Fruit fly (Drosophila melanogaster) whole organism, embryonic: Measurements from ENCODE around the gene Vta1.

Source experiments
- Awh ChIP-seq: fragments of 200-800 bp; sonication (Bioruptor generic); IDR thresholded peaks from 2 replicates; pipeline ENCODE4, ENCODE4 v1.3.6; 2022; ENCODE audit warnings: missing biosample characterization, missing genetic modification characterization
- CG10209 ChIP-seq: fragments of 200-800 bp; sonication (Bioruptor generic); optimal IDR thresholded peaks from 3 replicates; lab custom pipeline; 2017; ENCODE audit warnings: missing biosample characterization, mild to moderate bottlenecking, missing genetic modification characterization, missing genetic modification reagents
- CG10267 ChIP-seq: fragments of 200-800 bp; sonication (Bioruptor generic); optimal IDR thresholded peaks from 2 replicates; lab custom pipeline; 2018; ENCODE audit warnings: missing biosample characterization, mild to moderate bottlenecking, missing genetic modification characterization, moderate library complexity
- CG13424 ChIP-seq: fragments of 200-800 bp; sonication (Bioruptor generic); optimal IDR thresholded peaks from 2 replicates; lab custom pipeline; 2019; ENCODE audit warnings: missing biosample characterization, mild to moderate bottlenecking, missing genetic modification characterization, moderate library complexity
- CG15073 ChIP-seq: fragments of 200-800 bp; sonication (Bioruptor generic); optimal IDR thresholded peaks from 2 replicates; lab custom pipeline; 2016; ENCODE audit warnings: missing biosample characterization, missing genetic modification characterization
- CG15601 ChIP-seq: fragments of 200-800 bp; sonication (Bioruptor generic); optimal IDR thresholded peaks from 3 replicates; lab custom pipeline; 2019; ENCODE audit warnings: missing biosample characterization, mild to moderate bottlenecking, missing genetic modification characterization, moderate library complexity
- CG17612 ChIP-seq: fragments of 200-800 bp; sonication (Bioruptor generic); IDR thresholded peaks from 2 replicates; pipeline ENCODE4 v1.3.6; 2022; ENCODE audit warnings: missing biosample characterization, missing genetic modification characterization
- CG18011 ChIP-seq: fragments of 200-800 bp; sonication (Bioruptor generic); optimal IDR thresholded peaks from 2 replicates; lab custom pipeline; 2017; ENCODE audit warnings: missing biosample characterization, missing genetic modification characterization, mild to moderate bottlenecking, moderate library complexity, missing genotype
- CG2678 ChIP-seq: fragments of 200-800 bp; sonication (Bioruptor generic); optimal IDR thresholded peaks from 3 replicates; lab custom pipeline; 2019; ENCODE audit warnings: missing biosample characterization, mild to moderate bottlenecking, missing genetic modification characterization, moderate library complexity
- CG2712 ChIP-seq: fragments of 200-800 bp; optimal IDR thresholded peaks from 3 replicates; lab custom pipeline; 2019; ENCODE audit warnings: missing biosample characterization, mild to moderate bottlenecking, missing genetic modification characterization, moderate library complexity
- CG30431 ChIP-seq: fragments of 200-800 bp; sonication (Bioruptor generic); optimal IDR thresholded peaks from 2 replicates; lab custom pipeline; 2017; ENCODE audit warnings: missing biosample characterization, missing genetic modification characterization
- CG5245 ChIP-seq: fragments of 200-800 bp; sonication (Bioruptor generic); optimal IDR thresholded peaks from 3 replicates; lab custom pipeline; 2016; ENCODE audit warnings: missing biosample characterization, missing genetic modification characterization
- CG5953 ChIP-seq: fragments of 200-800 bp; sonication (Bioruptor generic); IDR thresholded peaks from 2 replicates; pipeline ENCODE4 v1.3.6; 2022; ENCODE audit warnings: missing biosample characterization, missing genetic modification characterization
- CG6765 ChIP-seq: fragments of 200-800 bp; sonication (Bioruptor generic); optimal IDR thresholded peaks from 3 replicates; lab custom pipeline; 2017; ENCODE audit warnings: missing biosample characterization, mild to moderate bottlenecking, missing genetic modification characterization
- CG8290 ChIP-seq, 3 experiments: fragments of 200-800 bp; sonication (Bioruptor generic); optimal IDR thresholded peaks; 2 replicates each; lab custom pipeline; 2016 to 2019; ENCODE audit warnings: missing biosample characterization in 3 of 3, missing genetic modification characterization in 3 of 3, mild to moderate bottlenecking in 2 of 3, moderate library complexity in 1 of 3
- CG9876 ChIP-seq: fragments of 200-800 bp; sonication (Bioruptor generic); optimal IDR thresholded peaks from 2 replicates; lab custom pipeline; 2016; ENCODE audit warnings: missing biosample characterization, missing genetic modification characterization
- Dad ChIP-seq: fragments of 200-800 bp; sonication (Bioruptor generic); optimal IDR thresholded peaks from 3 replicates; lab custom pipeline; 2016; ENCODE audit warnings: missing biosample characterization, missing genetic modification characterization
- Dbx ChIP-seq: fragments of 200-800 bp; sonication (Bioruptor generic); IDR thresholded peaks from 3 replicates; pipeline ENCODE4 v1.3.6; 2022; ENCODE audit warnings: missing biosample characterization, missing genetic modification characterization
- Dfd ChIP-seq, 2 experiments: fragments of >200 bp; optimal IDR thresholded peaks; 2 replicates each; lab custom pipeline; 2017; ENCODE audit warnings: missing biosample characterization in 2 of 2, missing genetic modification characterization in 2 of 2
- Elba2 ChIP-seq: fragments of 200-800 bp; sonication (Bioruptor generic); optimal IDR thresholded peaks from 3 replicates; lab custom pipeline; 2016; ENCODE audit warnings: missing biosample characterization, missing genetic modification characterization
- Fer3 ChIP-seq: fragments of 200-800 bp; sonication (Bioruptor generic); optimal IDR thresholded peaks from 2 replicates; lab custom pipeline; 2018; ENCODE audit warnings: missing biosample characterization, mild to moderate bottlenecking, missing genetic modification characterization, moderate library complexity
- Gsc ChIP-seq: fragments of 200-800 bp; sonication (Bioruptor generic); IDR thresholded peaks from 2 replicates; pipeline ENCODE4 v1.3.6; 2022; ENCODE audit warnings: missing biosample characterization, missing genetic modification characterization
- Hr3 ChIP-seq: fragments of 200-800 bp; sonication (Bioruptor generic); optimal IDR thresholded peaks from 3 replicates; lab custom pipeline; 2016; ENCODE audit warnings: missing biosample characterization, missing genetic modification characterization
- Lhr ChIP-seq: fragments of 200-800 bp; sonication (Bioruptor generic); optimal IDR thresholded peaks from 3 replicates; lab custom pipeline; 2017; ENCODE audit warnings: mild to moderate bottlenecking, missing biosample characterization, missing genetic modification reagents, missing genetic modification characterization
- MESR4 ChIP-seq: fragments of 200-800 bp; sonication (Bioruptor generic); optimal IDR thresholded peaks from 2 replicates; lab custom pipeline; 2018; ENCODE audit warnings: missing biosample characterization, mild to moderate bottlenecking, missing genetic modification characterization, moderate library complexity
- Myb ChIP-seq: fragments of 200-800 bp; sonication (Bioruptor generic); optimal IDR thresholded peaks from 2 replicates; lab custom pipeline; 2016; ENCODE audit warnings: missing biosample characterization, missing genetic modification characterization
- NK7.1 ChIP-seq: fragments of 200-800 bp; sonication (Bioruptor generic); optimal IDR thresholded peaks from 3 replicates; lab custom pipeline; 2016; ENCODE audit warnings: missing biosample characterization, missing genetic modification characterization
- Nf-YA ChIP-seq: fragments of 200-800 bp; sonication (Bioruptor generic); IDR thresholded peaks from 2 replicates; pipeline ENCODE4 v1.3.6; 2022; ENCODE audit warnings: missing biosample characterization, missing genetic modification characterization
- Ravus ChIP-seq: fragments of 200-800 bp; sonication (Bioruptor generic); IDR thresholded peaks from 2 replicates; pipeline ENCODE4 v1.3.6; 2022; ENCODE audit warnings: missing biosample characterization, missing genetic modification characterization
- Sox100B ChIP-seq: fragments of 200-800 bp; sonication (Bioruptor generic); optimal IDR thresholded peaks from 3 replicates; lab custom pipeline; 2018; ENCODE audit warnings: missing biosample characterization, mild to moderate bottlenecking, missing genetic modification characterization
- Spps ChIP-seq: fragments of 200-800 bp; sonication (Bioruptor generic); optimal IDR thresholded peaks from 2 replicates; lab custom pipeline; 2018; ENCODE audit warnings: missing biosample characterization, mild to moderate bottlenecking, missing genetic modification characterization
- Usf ChIP-seq: fragments of 200-800 bp; sonication (Bioruptor generic); optimal IDR thresholded peaks from 2 replicates; lab custom pipeline; 2017; ENCODE audit warnings: missing genotype, missing biosample characterization, missing genetic modification characterization
- bab2 ChIP-seq: fragments of 200-800 bp; sonication (Bioruptor generic); optimal IDR thresholded peaks from 2 replicates; lab custom pipeline; 2016; ENCODE audit warnings: missing biosample characterization, missing genetic modification characterization
- cad ChIP-seq: fragments of >200 bp; optimal IDR thresholded peaks from 2 replicates; lab custom pipeline; 2017; ENCODE audit warnings: missing biosample characterization, missing genetic modification characterization
- caup ChIP-seq: fragments of 200-800 bp; sonication (Bioruptor generic); optimal IDR thresholded peaks from 3 replicates; lab custom pipeline; 2017; ENCODE audit warnings: missing biosample characterization, mild to moderate bottlenecking, missing genetic modification characterization, moderate library complexity; ENCODE audit not compliant: severe bottlenecking
- exex ChIP-seq: fragments of 200-800 bp; sonication (Bioruptor generic); optimal IDR thresholded peaks from 4 replicates; lab custom pipeline; 2018; ENCODE audit warnings: missing biosample characterization, mild to moderate bottlenecking, missing genetic modification characterization, moderate library complexity
- gt ChIP-seq: fragments of 200-800 bp; sonication (Bioruptor generic); IDR thresholded peaks from 2 replicates; pipeline ENCODE4 v1.3.6; 2022; ENCODE audit warnings: missing biosample characterization, missing genetic modification characterization
- lab ChIP-seq: fragments of 200-800 bp; sonication (Bioruptor generic); optimal IDR thresholded peaks from 3 replicates; lab custom pipeline; 2017; ENCODE audit warnings: missing biosample characterization, missing genetic modification characterization, mild to moderate bottlenecking, moderate library complexity, missing genetic modification reagents
- lilli ChIP-seq: fragments of 200-800 bp; sonication (Bioruptor generic); optimal IDR thresholded peaks from 3 replicates; lab custom pipeline; 2016; ENCODE audit warnings: missing biosample characterization, missing genetic modification characterization
- lov ChIP-seq, 2 experiments: fragments of 200-800 bp in 1 of 2; fragments of >200 bp in 1 of 2; sonication (Bioruptor generic) in 1 of 2; IDR thresholded peaks in 1 of 2; optimal IDR thresholded peaks in 1 of 2; 2 replicates in 1 of 2; 3 replicates in 1 of 2; pipeline versions ENCODE4 v1.3.6 to Lab custom; 2017 to 2022; ENCODE audit warnings: missing biosample characterization in 1 of 2, missing genetic modification characterization in 1 of 2
- luna ChIP-seq: fragments of 200-800 bp; sonication (Bioruptor generic); optimal IDR thresholded peaks from 2 replicates; lab custom pipeline; 2016; ENCODE audit warnings: missing biosample characterization, missing genetic modification characterization
- maf-S ChIP-seq: fragments of 200-800 bp; sonication (Bioruptor generic); optimal IDR thresholded peaks from 2 replicates; lab custom pipeline; 2016; ENCODE audit warnings: missing biosample characterization, missing genetic modification characterization
- nau ChIP-seq: fragments of 200-800 bp; sonication (Bioruptor generic); optimal IDR thresholded peaks from 3 replicates; lab custom pipeline; 2017; ENCODE audit warnings: missing biosample characterization, mild to moderate bottlenecking, missing genetic modification characterization, missing genetic modification reagents
- pan ChIP-seq, 4 experiments: fragments of >200 bp in 3 of 4; fragments of 200-800 bp in 1 of 4; sonication (Bioruptor generic) in 1 of 4; optimal IDR thresholded peaks in 3 of 4; IDR thresholded peaks in 1 of 4; 2 replicates each; pipeline versions ENCODE4 v1.3.6 to Lab custom; 2017 to 2022; ENCODE audit warnings: missing biosample characterization in 2 of 4, missing genetic modification characterization in 2 of 4, mixed read lengths in 1 of 4
- ro ChIP-seq: fragments of 200-800 bp; sonication (Bioruptor generic); IDR thresholded peaks from 2 replicates; pipeline ENCODE4 v1.3.6; 2022; ENCODE audit warnings: missing biosample characterization, missing genetic modification characterization
- run ChIP-seq: fragments of 200-800 bp; sonication (Bioruptor generic); optimal IDR thresholded peaks from 3 replicates; lab custom pipeline; 2018; ENCODE audit warnings: missing biosample characterization, mild to moderate bottlenecking, missing genetic modification characterization
- sisA ChIP-seq: fragments of 200-800 bp; sonication (Bioruptor generic); IDR thresholded peaks from 2 replicates; pipeline ENCODE4 v1.3.6; 2022; ENCODE audit warnings: missing biosample characterization, missing genetic modification characterization
- sug ChIP-seq: fragments of 200-800 bp; optimal IDR thresholded peaks from 2 replicates; lab custom pipeline; 2019; ENCODE audit warnings: missing biosample characterization, mild to moderate bottlenecking, missing genetic modification characterization, moderate library complexity

Vta1 gene

dm6 chr3L:1644920-1645567, 7.7 kb downstream of the Vta1 start, which contains the start of the genes alphaCOP and CG13919 (continued):
- TF ChIP-seq Dad (GFP tag; lab: Kevin White, UChicago) (peak; percentile 84), Dfd (GFP tag; optimal IDR thresholded peaks at IDR 0.05; lab: Kevin White, UChicago) (no peak), CG9876 (GFP tag; lab: Kevin White, UChicago) (peak; percentile 59), CG8290 (GFP tag; optimal IDR thresholded peaks at IDR 0.05; lab: Kevin White, UChicago) (peak; percentile 97), CG8290 (tag; optimal IDR thresholded peaks at IDR 0.05; lab: Kevin White, UChicago) (peak; percentile 79 to 85), pan (optimal IDR thresholded peaks at IDR 0.05; lab: Kevin White, UChicago) (no peak), pan (GFP tag; optimal IDR thresholded peaks at IDR 0.05 in 1 of 2, IDR thresholded peaks at IDR 0.05 in 1 of 2) (peak in 1 of 2 experiments; percentile 97), CG17612 (GFP tag; lab: Robert Waterston, UW) (peak; percentile 96), CG5953 (GFP tag; lab: Robert Waterston, UW) (peak; percentile 97), lab (GFP tag; lab: Kevin White, UChicago) (peak; percentile 95), maf-S (peak; percentile 91), CG5245 (GFP tag; lab: Kevin White, UChicago) (peak; percentile 91), Myb (GFP tag; lab: Kevin White, UChicago) (peak; percentile 66), Hr3 (peak; percentile 98), exex (peak; percentile 85), CG2678 (tag; lab: Kevin White, UChicago) (peak; percentile 97), Spps (tag; lab: Kevin White, UChicago) (peak; percentile 91), luna (GFP tag; lab: Kevin White, UChicago) (peak; percentile 72), CG10209 (GFP tag; lab: Kevin White, UChicago) (peak; percentile 96), Fer3 (tag; lab: Kevin White, UChicago) (peak; percentile 96), sug (tag; lab: Kevin White, UChicago) (peak; percentile 94), CG2712 (tag; lab: Kevin White, UChicago) (peak; percentile 99), MESR4 (GFP tag; lab: Kevin White, UChicago) (peak; percentile 95), sisA (GFP tag; lab: Robert Waterston, UW) (peak; percentile 92), CG15601 (tag; lab: Kevin White, UChicago) (peak; percentile 95), Elba2 (peak; percentile 87), NK7.1 (GFP tag; lab: Kevin White, UChicago) (peak; percentile 91), CG30431 (GFP tag; lab: Kevin White, UChicago) (peak; percentile 93), nau (GFP tag; lab: Kevin White, UChicago) (no peak), CG10267 (tag; lab: Kevin White, UChicago) (peak; percentile 100), lilli (GFP tag; lab: Kevin White, UChicago) (peak; percentile 98), gt (GFP tag; lab: Robert Waterston, UW) (peak; percentile 85), lov (optimal IDR thresholded peaks at IDR 0.05; lab: Kevin White, UChicago) (no peak), lov (GFP tag; IDR thresholded peaks at IDR 0.05; lab: Robert Waterston, UW) (peak; percentile 96), Dbx (GFP tag; lab: Robert Waterston, UW) (peak; percentile 93), Sox100B (GFP tag; lab: Kevin White, UChicago) (no peak), CG13424 (tag; lab: Kevin White, UChicago) (peak; percentile 97), Usf (peak; percentile 89), cad (GFP tag; lab: Kevin White, UChicago) (no peak), caup (GFP tag; lab: Kevin White, UChicago) (peak; percentile 94), Awh (peak; percentile 98), Nf-YA (peak; percentile 81), ro (peak; percentile 94), CG15073 (peak; percentile 78), Gsc (GFP tag; lab: Robert Waterston, UW) (peak; percentile 87), run (tag; lab: Kevin White, UChicago) (peak; percentile 90), bab2 (GFP tag; lab: Kevin White, UChicago) (peak; percentile 96), CG6765 (GFP tag; lab: Kevin White, UChicago) (peak; percentile 89), CG18011 (peak; percentile 86), Lhr (GFP tag; lab: Kevin White, UChicago) (peak; percentile 88), Ravus (GFP tag; lab: Robert Waterston, UW) (peak; percentile 77)
